Worm (Caenorhabditis elegans) whole organism, L4 larva: ENCODE measurements around the gene daf-6.

ENCODE experiments used
- D1046.2 ChIP-seq: fragments of 200-800 bp; sonication (Bioruptor generic); IDR thresholded peaks from 2 replicates; pipeline ENCODE4 v1.3.6; 2022; ENCODE audit warnings: missing genetic modification characterization, missing compliant biosample characterization
- F37D6.2 ChIP-seq: sonication (generic microtip); optimal IDR thresholded peaks from 2 replicates; lab custom pipeline; 2016; ENCODE audit warnings: mild to moderate bottlenecking, missing genetic modification characterization, missing compliant biosample characterization
- F49E8.2 ChIP-seq: sonication (generic microtip); optimal IDR thresholded peaks from 2 replicates; lab custom pipeline; 2016; ENCODE audit warnings: missing compliant biosample characterization, mild to moderate bottlenecking, missing genetic modification characterization, borderline replicate concordance
- R02D3.7 ChIP-seq: fragments of 150-350 bp; sonication (generic microtip); optimal IDR thresholded peaks from 3 replicates; lab custom pipeline; 2014; ENCODE audit warnings: missing biosample characterization, missing genetic modification characterization
- Y105C5A.15 ChIP-seq: fragments of 200-800 bp; sonication (Bioruptor generic); IDR thresholded peaks from 2 replicates; pipeline ENCODE4 v1.3.6; 2022; ENCODE audit warnings: missing genetic modification characterization, missing compliant biosample characterization
- Y48G9A.11 ChIP-seq: fragments of 200-800 bp; sonication (Bioruptor generic); IDR thresholded peaks from 2 replicates; pipeline ENCODE4 v1.3.6; 2022; ENCODE audit warnings: missing genetic modification reagents, missing genetic modification characterization, missing compliant biosample characterization
- Y75B8A.6 ChIP-seq: fragments of 200-800 bp; sonication (Bioruptor generic); IDR thresholded peaks from 2 replicates; pipeline ENCODE4 v1.3.6; 2022; ENCODE audit warnings: missing genetic modification reagents, missing genetic modification characterization, missing compliant biosample characterization
- ZK337.2 ChIP-seq: fragments of 200-800 bp; sonication (Bioruptor generic); IDR thresholded peaks from 2 replicates; pipeline ENCODE4 v1.3.6; 2022; ENCODE audit warnings: missing genetic modification reagents, missing genetic modification characterization, missing compliant biosample characterization
- aha-1 ChIP-seq: fragments of 150-350 bp; peaks from one replicate; lab custom pipeline; 2014; ENCODE audit warnings: missing biosample characterization, missing genetic modification characterization
- aly-2 ChIP-seq: sonication (generic microtip); optimal IDR thresholded peaks from 2 replicates; lab custom pipeline; 2018; ENCODE audit warnings: missing biosample characterization, missing genetic modification characterization
- arid-1 ChIP-seq: fragments of 200-800 bp; sonication (Bioruptor generic); conservative IDR thresholded peaks from 2 replicates; pipeline ENCODE4 v1.3.6; 2022; ENCODE audit warnings: missing genetic modification reagents, missing genetic modification characterization, missing compliant biosample characterization
- attf-4 ChIP-seq: sonication (generic microtip); optimal IDR thresholded peaks from 3 replicates; lab custom pipeline; 2017; ENCODE audit warnings: missing biosample characterization, missing genetic modification characterization
- ceh-28 ChIP-seq: fragments of 150-350 bp; optimal IDR thresholded peaks from 2 replicates; lab custom pipeline; 2014; ENCODE audit warnings: missing biosample characterization, missing genetic modification reagents, missing genetic modification characterization
- ceh-62 ChIP-seq: sonication (generic microtip); optimal IDR thresholded peaks from 2 replicates; lab custom pipeline; 2017; ENCODE audit warnings: missing biosample characterization, missing genetic modification characterization
- ces-1 ChIP-seq: fragments of 150-350 bp; sonication (generic microtip); optimal IDR thresholded peaks from 4 replicates; lab custom pipeline; 2014; ENCODE audit warnings: missing biosample characterization, missing genetic modification reagents, missing genetic modification characterization
- cey-2 ChIP-seq: sonication (generic microtip); optimal IDR thresholded peaks from 3 replicates; lab custom pipeline; 2017; ENCODE audit warnings: missing genetic modification characterization, mild to moderate bottlenecking, missing compliant biosample characterization, antibody characterized with exemption, borderline replicate concordance; ENCODE audit not compliant: insufficient read depth
- ctbp-1 ChIP-seq: fragments of 200-800 bp; sonication (Bioruptor generic); IDR thresholded peaks from 2 replicates; pipeline ENCODE4 v1.3.6; 2022; ENCODE audit warnings: missing genetic modification reagents, missing genetic modification characterization, missing compliant biosample characterization
- daf-12 ChIP-seq: fragments of 150-350 bp; optimal IDR thresholded peaks from 2 replicates; lab custom pipeline; 2014; ENCODE audit warnings: missing biosample characterization, missing genetic modification reagents, missing genetic modification characterization
- daf-16 ChIP-seq, 3 experiments: sonication (generic microtip); optimal IDR thresholded peaks; 2 replicates each; lab custom pipeline; 2016 to 2017; ENCODE audit warnings: missing genetic modification characterization in 3 of 3, missing genetic modification reagents in 3 of 3, mild to moderate bottlenecking in 2 of 3, missing compliant biosample characterization in 2 of 3, missing biosample characterization in 1 of 3, moderate library complexity in 1 of 3
- dmd-6 ChIP-seq: fragments of 200-800 bp; sonication (Bioruptor generic); IDR thresholded peaks from 2 replicates; pipeline ENCODE4 v1.3.6; 2022; ENCODE audit warnings: missing genetic modification reagents, missing genetic modification characterization, missing compliant biosample characterization
- dmd-8 ChIP-seq: fragments of 200-800 bp; sonication (Bioruptor generic); IDR thresholded peaks from 2 replicates; pipeline ENCODE4 v1.3.6; 2022; ENCODE audit warnings: missing genetic modification characterization, missing compliant biosample characterization
- dmd-9 ChIP-seq: fragments of 200-800 bp; sonication (Bioruptor generic); IDR thresholded peaks from 2 replicates; pipeline ENCODE4 v1.3.6; 2022; ENCODE audit warnings: missing genetic modification reagents, missing genetic modification characterization, missing compliant biosample characterization
- duxl-1 ChIP-seq: sonication (generic microtip); optimal IDR thresholded peaks from 2 replicates; lab custom pipeline; 2016; ENCODE audit warnings: mild to moderate bottlenecking, missing genetic modification characterization, moderate library complexity, missing compliant biosample characterization; ENCODE audit not compliant: poor library complexity
- dve-1 ChIP-seq: sonication (generic microtip); optimal IDR thresholded peaks from 2 replicates; lab custom pipeline; 2017; ENCODE audit warnings: antibody characterized with exemption, mild to moderate bottlenecking, missing genetic modification characterization, missing compliant biosample characterization; ENCODE audit not compliant: insufficient read depth
- egl-27 ChIP-seq: sonication (generic microtip); optimal IDR thresholded peaks from 3 replicates; lab custom pipeline; 2017; ENCODE audit warnings: missing biosample characterization, missing genetic modification reagents, missing genetic modification characterization
- hlh-11 ChIP-seq: fragments of 200-800 bp; sonication (Bioruptor generic); optimal IDR thresholded peaks from 2 replicates; lab custom pipeline; 2018; ENCODE audit warnings: mild to moderate bottlenecking, missing genetic modification characterization, missing compliant biosample characterization
- hlh-30 ChIP-seq: sonication (generic microtip); optimal IDR thresholded peaks from 2 replicates; lab custom pipeline; 2017; ENCODE audit warnings: antibody characterized with exemption, mild to moderate bottlenecking, missing genetic modification characterization, missing compliant biosample characterization; ENCODE audit not compliant: insufficient read depth
- lim-7 ChIP-seq: fragments of 200-800 bp; sonication (Bioruptor generic); IDR thresholded peaks from 2 replicates; pipeline ENCODE4 v1.3.6; 2022; ENCODE audit warnings: missing genetic modification characterization, missing compliant biosample characterization
- lsy-2 ChIP-seq, 2 experiments: fragments of 150-350 bp in 1 of 2; sonication (generic microtip) in 1 of 2; optimal IDR thresholded peaks; 2 replicates each; lab custom pipeline; 2014 to 2017; ENCODE audit warnings: missing biosample characterization in 2 of 2, missing genetic modification characterization in 2 of 2
- mep-1 ChIP-seq: fragments of 150-350 bp; sonication (generic microtip); optimal IDR thresholded peaks from 3 replicates; lab custom pipeline; 2014; ENCODE audit warnings: missing biosample characterization, missing genetic modification characterization
- mes-2 ChIP-seq: sonication (generic microtip); optimal IDR thresholded peaks from 2 replicates; lab custom pipeline; 2016; ENCODE audit warnings: missing genotype, mild to moderate bottlenecking, missing genetic modification characterization, missing compliant biosample characterization; ENCODE audit not compliant: poor library complexity, severe bottlenecking
- mxl-2 ChIP-seq: fragments of 200-800 bp; sonication (Bioruptor generic); conservative IDR thresholded peaks from 2 replicates; pipeline ENCODE4 v1.3.6; 2022; ENCODE audit warnings: missing genetic modification reagents, missing genetic modification characterization, missing compliant biosample characterization
- mxl-3 ChIP-seq: fragments of 200-800 bp; sonication (Bioruptor generic); optimal IDR thresholded peaks from 2 replicates; lab custom pipeline; 2018; ENCODE audit warnings: mild to moderate bottlenecking, missing genetic modification characterization, missing compliant biosample characterization
- nhr-102 ChIP-seq: sonication (generic microtip); optimal IDR thresholded peaks from 2 replicates; lab custom pipeline; 2016; ENCODE audit warnings: mild to moderate bottlenecking, missing genetic modification characterization, moderate library complexity, missing compliant biosample characterization
- nhr-11 ChIP-seq: fragments of 150-350 bp; optimal IDR thresholded peaks from 2 replicates; lab custom pipeline; 2014; ENCODE audit warnings: missing biosample characterization, missing genetic modification characterization
- nhr-237 ChIP-seq: sonication (generic microtip); optimal IDR thresholded peaks from 2 replicates; lab custom pipeline; 2017; ENCODE audit warnings: missing biosample characterization, missing genetic modification characterization
- nhr-25 ChIP-seq: sonication (generic microtip); optimal IDR thresholded peaks from 2 replicates; lab custom pipeline; 2017; ENCODE audit warnings: missing genetic modification characterization, mild to moderate bottlenecking, missing compliant biosample characterization, antibody characterized with exemption, moderate library complexity, borderline replicate concordance; ENCODE audit not compliant: insufficient read depth
- nhr-28 ChIP-seq: fragments of 150-350 bp; optimal IDR thresholded peaks from 2 replicates; lab custom pipeline; 2014; ENCODE audit warnings: missing biosample characterization, missing genetic modification characterization
- nhr-76 ChIP-seq: fragments of 150-350 bp; optimal IDR thresholded peaks from 2 replicates; lab custom pipeline; 2014; ENCODE audit warnings: missing biosample characterization, missing genetic modification characterization
- nhr-77 ChIP-seq: fragments of 150-350 bp; optimal IDR thresholded peaks from 2 replicates; lab custom pipeline; 2014; ENCODE audit warnings: missing biosample characterization, missing genetic modification characterization
- saeg-2 ChIP-seq: fragments of 200-800 bp; sonication (Bioruptor generic); IDR thresholded peaks from 2 replicates; pipeline ENCODE4 v1.3.6; 2022; ENCODE audit warnings: missing genetic modification reagents, missing genetic modification characterization, missing compliant biosample characterization
- set-16 ChIP-seq: fragments of 200-800 bp; sonication (Bioruptor generic); IDR thresholded peaks from 2 replicates; pipeline ENCODE4 v1.3.6; 2022; ENCODE audit warnings: missing genetic modification reagents, missing genetic modification characterization, missing compliant biosample characterization
- tra-1 ChIP-seq: fragments of 200-800 bp; sonication (Bioruptor generic); IDR thresholded peaks from 2 replicates; pipeline ENCODE4 v1.3.6; 2022; ENCODE audit warnings: missing genetic modification reagents, missing genetic modification characterization, missing compliant biosample characterization
- unc-130 ChIP-seq: sonication (generic microtip); optimal IDR thresholded peaks from 2 replicates; lab custom pipeline; 2016; ENCODE audit warnings: missing genetic modification reagents, missing genetic modification characterization, missing compliant biosample characterization
- zag-1 ChIP-seq: fragments of 150-350 bp; optimal IDR thresholded peaks from 2 replicates; lab custom pipeline; 2014; ENCODE audit warnings: missing biosample characterization, missing genetic modification characterization
- zfp-2 ChIP-seq: sonication (generic microtip); optimal IDR thresholded peaks from 2 replicates; lab custom pipeline; 2016; ENCODE audit warnings: mild to moderate bottlenecking, missing genetic modification characterization, missing compliant biosample characterization

Gene daf-6

DNA sequence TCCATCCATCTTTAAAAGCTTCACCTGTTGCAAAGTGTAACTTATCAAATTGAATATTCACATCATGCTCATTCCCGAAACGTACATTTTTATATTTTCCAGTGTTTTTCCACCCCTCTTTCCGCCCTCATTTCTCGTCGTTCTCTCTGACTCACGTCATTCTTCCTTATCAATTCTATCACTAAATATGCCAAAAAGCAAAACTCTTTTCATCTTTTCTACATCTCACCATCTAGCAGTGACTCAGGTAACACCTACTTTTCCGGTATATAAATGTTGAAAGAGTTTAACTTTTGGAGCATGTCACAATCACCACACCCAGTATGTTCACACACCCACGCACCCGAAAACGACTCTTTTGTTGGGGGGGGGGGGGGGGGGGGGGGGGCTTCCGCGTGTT lies 43.8 kb upstream of the daf-6 start (continued):
- TF ChIP-seq tra-1 (GFP tag; lab: Robert Waterston, UW) (no peak), aha-1 (tag; lab: Kevin White, UChicago) (peak; percentile 87), dmd-8 (no peak), dve-1 (tag; lab: Kevin White, UChicago) (no peak), dmd-6 (GFP tag; lab: Robert Waterston, UW) (peak; percentile 70)

DNA sequence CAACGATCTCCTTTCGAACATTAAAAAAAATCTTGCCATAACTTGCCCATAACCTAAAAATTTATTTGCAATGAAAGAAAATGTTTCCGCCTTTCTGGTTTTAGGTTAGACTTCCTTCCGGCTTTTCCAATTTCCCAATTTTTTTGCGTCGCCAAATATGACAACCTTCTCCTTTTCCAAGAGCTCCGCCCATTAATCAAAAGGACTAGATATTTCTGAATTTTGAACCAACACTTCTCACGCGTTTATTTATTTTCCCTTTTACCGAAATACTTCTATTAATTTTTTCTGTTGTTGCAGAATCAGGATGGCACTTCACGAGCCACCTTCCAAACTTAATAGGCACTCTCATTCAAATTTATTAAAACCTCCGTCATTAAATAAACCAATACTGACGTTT lies 42.7 kb upstream of the daf-6 start, which contains the start of gene egrh-1:
egrh-1 (plus strand) TSS at position 301 of the 400 bp plus-strand sequence.
- TF ChIP-seq aha-1 (tag; lab: Kevin White, UChicago) (peak; percentile 40), mxl-3 (no peak), egl-27 (no peak), ceh-62 (no peak)

DNA sequence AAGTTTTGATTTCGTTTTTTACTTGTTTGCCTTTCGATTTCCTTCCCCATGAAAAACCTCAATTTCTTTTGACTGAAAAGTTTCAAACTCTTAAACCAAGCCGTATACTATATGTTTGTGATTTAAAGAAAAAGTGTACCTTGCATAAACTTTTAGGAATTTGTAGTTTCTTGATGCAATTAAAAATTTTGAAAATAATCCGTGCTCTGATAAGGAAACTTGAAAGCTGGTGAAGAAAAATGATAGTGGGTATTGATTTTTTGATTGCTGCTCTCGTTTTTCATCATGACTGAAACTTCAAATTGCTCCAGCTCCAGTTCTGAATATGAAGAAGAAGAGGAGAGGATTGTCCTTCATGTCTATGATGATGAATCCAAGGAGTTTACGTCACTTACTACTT lies 39.2 kb upstream of the daf-6 start, which contains the start of gene acd-3:
acd-3 (plus strand) TSS at position 222 of the 400 bp plus-strand sequence.
- no peak for TF ChIP-seq hlh-11
- no peak for TF ChIP-seq ZK337.2 (GFP tag; lab: Robert Waterston, UW)
- no peak for TF ChIP-seq Y48G9A.11 (GFP tag; lab: Robert Waterston, UW)
- peak; percentile 76 for TF ChIP-seq nhr-28 (tag; lab: Kevin White, UChicago)
- TF ChIP-seq nhr-11 (tag; lab: Kevin White, UChicago): no peak
- TF ChIP-seq saeg-2: no peak
- no peak for TF ChIP-seq ceh-62
- no peak for TF ChIP-seq lsy-2 (tag; optimal IDR thresholded peaks at IDR 0.05; lab: Kevin White, UChicago)
- no peak for TF ChIP-seq R02D3.7 (tag; lab: Kevin White, UChicago)
- no peak for TF ChIP-seq dmd-8
- TF ChIP-seq mes-2: no peak
- TF ChIP-seq hlh-30 (tag; lab: Kevin White, UChicago): no peak
- no peak for TF ChIP-seq Y105C5A.15 (GFP tag; lab: Robert Waterston, UW)
- TF ChIP-seq daf-12: no peak
- peak; percentile 32; the same call in 1 of the 2 replicates for TF ChIP-seq dmd-6 (GFP tag; lab: Robert Waterston, UW)
- peak; percentile 33 for TF ChIP-seq mep-1 (tag; lab: Kevin White, UChicago)
- no peak for TF ChIP-seq cey-2
- no peak for TF ChIP-seq dmd-9 (GFP tag; lab: Robert Waterston, UW)
- no peak for TF ChIP-seq D1046.2 (GFP tag; lab: Robert Waterston, UW)
- TF ChIP-seq lim-7: no peak
- TF ChIP-seq arid-1 (GFP tag; lab: Robert Waterston, UW): no peak
- TF ChIP-seq Y75B8A.6: no peak
- no peak for TF ChIP-seq zag-1 (tag; lab: Kevin White, UChicago)
- TF ChIP-seq zfp-2: no peak
- TF ChIP-seq aha-1 (tag; lab: Kevin White, UChicago): peak; percentile 5
- TF ChIP-seq nhr-77 (tag; lab: Kevin White, UChicago): no peak
- no peak for TF ChIP-seq duxl-1 (tag; lab: Kevin White, UChicago)
- TF ChIP-seq daf-16 (GFP tag; optimal IDR thresholded peaks at IDR 0.05; lab: Kevin White, UChicago): no peak
- peak; percentile 32 for TF ChIP-seq daf-16 (tag; optimal IDR thresholded peaks at IDR 0.05; lab: Kevin White, UChicago)
- no peak for TF ChIP-seq ctbp-1 (GFP tag; lab: Robert Waterston, UW)
- TF ChIP-seq dve-1 (tag; lab: Kevin White, UChicago): peak; percentile 1
- TF ChIP-seq set-16 (GFP tag; lab: Robert Waterston, UW): no peak
- TF ChIP-seq aly-2: no peak
- no peak for TF ChIP-seq ces-1 (GFP tag; lab: Kevin White, UChicago)
- no peak for TF ChIP-seq unc-130 (GFP tag; lab: Kevin White, UChicago)
- TF ChIP-seq nhr-25 (tag; lab: Kevin White, UChicago): no peak
- TF ChIP-seq nhr-237 (tag; lab: Kevin White, UChicago): no peak
- no peak for TF ChIP-seq nhr-102 (tag; lab: Kevin White, UChicago)
- TF ChIP-seq nhr-76 (tag; lab: Kevin White, UChicago): no peak
- TF ChIP-seq ceh-28: no peak
- no peak for TF ChIP-seq egl-27
- no peak for TF ChIP-seq attf-4 (tag; lab: Kevin White, UChicago)
- TF ChIP-seq mxl-2 (GFP tag; lab: Robert Waterston, UW): no peak
- TF ChIP-seq F37D6.2 (tag; lab: Kevin White, UChicago): no peak
- TF ChIP-seq F49E8.2: no peak
